Fruit fly (Drosophila melanogaster): Measurements from ENCODE around the gene CG9040.

Gene CG9040

DNA sequence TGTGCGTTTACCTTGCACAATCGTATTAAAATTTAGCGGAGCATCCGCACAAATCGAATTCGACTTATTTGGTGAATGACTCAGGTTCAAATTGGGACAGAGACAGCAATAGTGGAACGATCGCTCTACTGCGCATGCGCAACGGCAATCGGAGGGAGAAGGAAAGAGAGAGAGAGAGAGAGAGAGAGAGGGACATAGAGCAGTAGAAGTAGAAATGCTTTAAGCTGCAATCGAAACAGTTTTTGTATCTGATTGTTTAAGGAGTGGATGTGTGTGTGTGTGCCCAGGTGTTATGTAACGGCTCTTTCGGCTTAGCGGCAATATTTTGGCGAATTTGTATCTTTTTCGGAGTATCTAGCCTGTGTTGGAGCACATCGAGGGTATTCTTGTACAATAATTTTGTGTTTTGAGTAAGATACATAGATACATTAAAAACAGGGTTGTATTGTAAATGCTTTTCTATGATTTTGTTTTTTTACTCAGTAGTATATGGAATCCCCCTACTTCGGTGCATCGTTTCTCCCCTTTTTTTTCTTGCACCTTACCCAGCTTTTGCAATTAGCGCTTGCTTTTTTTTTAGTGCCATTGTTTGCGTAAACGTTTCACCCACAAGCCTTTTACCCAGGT is 38.1 kb upstream of the CG9040 start (continued):
- TF ChIP-seq CG9876 (GFP tag; optimal IDR thresholded peaks at IDR 0.05) = no peak
- no peak for TF ChIP-seq Doc3 (GFP tag; IDR thresholded peaks at IDR 0.05; ENCODE audit: partially characterized antibody)
- no peak for TF ChIP-seq CG34224 (GFP tag; IDR thresholded peaks at IDR 0.05; ENCODE audit: partially characterized antibody)
- no peak for TF ChIP-seq ken (GFP tag; IDR thresholded peaks at IDR 0.05)
- no peak for TF ChIP-seq Bgb (GFP tag; IDR thresholded peaks at IDR 0.05; ENCODE audit: partially characterized antibody)
- no peak for TF ChIP-seq prd (optimal IDR thresholded peaks at IDR 0.05)
- 0 out of 3 replicates have a peak, but pooled peaks have one; percentile 50 for TF ChIP-seq prd (GFP tag; IDR thresholded peaks at IDR 0.05)
- TF ChIP-seq Ets65A (GFP tag) = peak; percentile 79
- TF ChIP-seq mam (GFP tag; optimal IDR thresholded peaks at IDR 0.05) = no peak
- TF ChIP-seq Bteb2 (GFP tag; optimal IDR thresholded peaks at IDR 0.05) = no peak
- no peak for TF ChIP-seq run (tag; optimal IDR thresholded peaks at IDR 0.05)
- no peak for TF ChIP-seq CG14050 (GFP tag; IDR thresholded peaks at IDR 0.05)
- TF ChIP-seq chm (GFP tag; IDR thresholded peaks at IDR 0.05) = no peak; the same call in 1 of the 2 replicates
- TF ChIP-seq Gsc (GFP tag; IDR thresholded peaks at IDR 0.05) = no peak
- no peak for TF ChIP-seq gro (GFP tag; optimal IDR thresholded peaks at IDR 0.05)
- TF ChIP-seq CG1832 (GFP tag; optimal IDR thresholded peaks at IDR 0.05) = peak; percentile 90
- TF ChIP-seq nmo (GFP tag; optimal IDR thresholded peaks at IDR 0.05) = no peak
- 0 out of 2 replicates have a peak, but pooled peaks have one; percentile 27 for TF ChIP-seq slbo (GFP tag; IDR thresholded peaks at IDR 0.05)
- TF ChIP-seq seq (GFP tag; IDR thresholded peaks at IDR 0.05) = peak; percentile 45; the same call in 1 of the 2 replicates
- no peak for TF ChIP-seq CG7745 (tag; optimal IDR thresholded peaks at IDR 0.05)
- TF ChIP-seq shn (GFP tag; optimal IDR thresholded peaks at IDR 0.05) = no peak
- no peak for TF ChIP-seq CG10543 (GFP tag; optimal IDR thresholded peaks at IDR 0.05)
- TF ChIP-seq CG12104 (GFP tag; optimal IDR thresholded peaks at IDR 0.05) = no peak
- no peak for TF ChIP-seq gsb-n (tag; optimal IDR thresholded peaks at IDR 0.05)
- TF ChIP-seq lola (GFP tag; optimal IDR thresholded peaks at IDR 0.05) = no peak
- no peak for TF ChIP-seq Dref (GFP tag; IDR thresholded peaks at IDR 0.05)
- TF ChIP-seq oc (tag; optimal IDR thresholded peaks at IDR 0.05) = peak; percentile 38
- TF ChIP-seq her (GFP tag; optimal IDR thresholded peaks at IDR 0.05) = no peak
- TF ChIP-seq Pdp1 (GFP tag; optimal IDR thresholded peaks at IDR 0.05) = peak in 1 of 2 experiments; percentile 90
- peak; percentile 21 to 48 for TF ChIP-seq Trl (optimal IDR thresholded peaks at IDR 0.05)
- no peak for TF ChIP-seq Trl (GFP tag; optimal IDR thresholded peaks at IDR 0.05)
- no peak for TF ChIP-seq fd96Cb (tag; optimal IDR thresholded peaks at IDR 0.05)
- no peak for TF ChIP-seq Doc2 (GFP tag; IDR thresholded peaks at IDR 0.05)
- TF ChIP-seq hkb (optimal IDR thresholded peaks at IDR 0.05) = no peak
- TF ChIP-seq hkb (GFP tag; IDR thresholded peaks at IDR 0.05) = peak; percentile 24; the same call in 1 of the 2 replicates
- no peak for TF ChIP-seq CG1602 (GFP tag; optimal IDR thresholded peaks at IDR 0.05)
- TF ChIP-seq vfl (GFP tag; optimal IDR thresholded peaks at IDR 0.05) = no peak
- TF ChIP-seq CG3065 (GFP tag; optimal IDR thresholded peaks at IDR 0.05) = no peak
- TF ChIP-seq CG13775 (GFP tag; optimal IDR thresholded peaks at IDR 0.05) = peak; percentile 16
- TF ChIP-seq stwl (tag; optimal IDR thresholded peaks at IDR 0.05) = peak; percentile 47
- peak; percentile 39 for TF ChIP-seq CG15479 (GFP tag; optimal IDR thresholded peaks at IDR 0.05)
- no peak for TF ChIP-seq Dip2 (GFP tag; IDR thresholded peaks at IDR 0.05)
- peak; percentile 35; the same call in 1 of the 2 replicates for TF ChIP-seq ranshi (GFP tag; IDR thresholded peaks at IDR 0.05)
- TF ChIP-seq Atf6 (GFP tag; IDR thresholded peaks at IDR 0.05) = 0 out of 2 replicates have a peak, but pooled peaks have one; percentile 25
- TF ChIP-seq org-1 (GFP tag; optimal IDR thresholded peaks at IDR 0.05) = no peak
- peak; percentile 31 for TF ChIP-seq CG9727 (GFP tag; optimal IDR thresholded peaks at IDR 0.05)
- no peak for TF ChIP-seq CG13296 (GFP tag; optimal IDR thresholded peaks at IDR 0.05)
- peak; percentile 56; the same call in 1 of the 2 replicates for TF ChIP-seq stc (GFP tag; IDR thresholded peaks at IDR 0.05)
- no peak for TF ChIP-seq CG12219 (GFP tag; optimal IDR thresholded peaks at IDR 0.05)
- no peak for TF ChIP-seq usp (GFP tag; optimal IDR thresholded peaks at IDR 0.05)
- TF ChIP-seq nerfin-2 (GFP tag; IDR thresholded peaks at IDR 0.05; ENCODE audit: partially characterized antibody) = no peak
